Worm (Caenorhabditis elegans): ENCODE data around the gene ecps-2.

ecps-2 gene

ce11 chrIII:10407198-10407663, 35.7 kb upstream of the ecps-2 start, which contains the start of gene hat-1 (continued):
- TF ChIP-seq snpc-4 (tag; optimal IDR thresholded peaks at IDR 0.05): peak; percentile 80
- TF ChIP-seq elt-3 (tag; optimal IDR thresholded peaks at IDR 0.05): no peak
- TF ChIP-seq ztf-11 (tag; optimal IDR thresholded peaks at IDR 0.05): no peak
- peak; percentile 92 for TF ChIP-seq jun-1 (tag; optimal IDR thresholded peaks at IDR 0.05)
- TF ChIP-seq elt-1 (tag; optimal IDR thresholded peaks at IDR 0.05): peak; percentile 42
- peak; percentile 83 for TF ChIP-seq ama-1 (optimal IDR thresholded peaks at IDR 0.05)
- peak; percentile 39 for TF ChIP-seq fos-1 (tag; optimal IDR thresholded peaks at IDR 0.05)
- TF ChIP-seq unc-39 (tag; optimal IDR thresholded peaks at IDR 0.05): no peak
- TF ChIP-seq ZK546.5 (tag; optimal IDR thresholded peaks at IDR 0.05): peak; percentile 35
- no peak for TF ChIP-seq ceh-9 (tag; optimal IDR thresholded peaks at IDR 0.05)
- TF ChIP-seq tbx-2 (tag; optimal IDR thresholded peaks at IDR 0.05): peak; percentile 92
- TF ChIP-seq sea-2 (GFP tag; optimal IDR thresholded peaks at IDR 0.05): no peak
- TF ChIP-seq ztf-4 (tag; optimal IDR thresholded peaks at IDR 0.05): peak; percentile 54
- peak; percentile 56 for TF ChIP-seq daf-12 (tag; optimal IDR thresholded peaks at IDR 0.05)
- TF ChIP-seq lin-15B (tag; optimal IDR thresholded peaks at IDR 0.05): peak; percentile 98
- TF ChIP-seq skn-1 (tag; optimal IDR thresholded peaks at IDR 0.05): peak; percentile 89
- no peak for TF ChIP-seq eor-1 (tag; optimal IDR thresholded peaks at IDR 0.05)

ce11 chrIII:10415822-10416221, 27.1 kb upstream of the ecps-2 start, which contains the start of gene ymel-1:
Gene ymel-1, plus strand, starts transcription at chrIII:10416139.
- TF ChIP-seq nhr-23 (tag; optimal IDR thresholded peaks at IDR 0.05) (peak; percentile 32), lin-39 (tag; optimal IDR thresholded peaks at IDR 0.05) (peak; percentile 60), zag-1 (tag; optimal IDR thresholded peaks at IDR 0.05) (no peak), nfya-1 (tag; optimal IDR thresholded peaks at IDR 0.05; ENCODE audit: insufficient read depth) (peak; percentile 35), R02D3.7 (tag; optimal IDR thresholded peaks at IDR 0.05) (peak; percentile 11), nhr-11 (tag; optimal IDR thresholded peaks at IDR 0.05) (no peak), eor-1 (tag; optimal IDR thresholded peaks at IDR 0.05) (no peak), tbx-2 (tag; optimal IDR thresholded peaks at IDR 0.05) (no peak), nhr-28 (tag; optimal IDR thresholded peaks at IDR 0.05) (no peak), egl-27 (tag; optimal IDR thresholded peaks at IDR 0.05) (no peak), ZK546.5 (tag; optimal IDR thresholded peaks at IDR 0.05) (no peak), nhr-43 (tag; optimal IDR thresholded peaks at IDR 0.05; ENCODE audit: poor library complexity, severe bottlenecking) (no peak), nhr-25 (tag; optimal IDR thresholded peaks at IDR 0.05) (peak; percentile 19), ceh-28 (tag; optimal IDR thresholded peaks at IDR 0.05) (no peak), mml-1 (tag; optimal IDR thresholded peaks at IDR 0.05) (no peak), egl-5 (tag; optimal IDR thresholded peaks at IDR 0.05) (no peak), fkh-10 (GFP tag; optimal IDR thresholded peaks at IDR 0.05) (no peak), nhr-67 (tag; optimal IDR thresholded peaks at IDR 0.05) (no peak), lin-15B (tag; optimal IDR thresholded peaks at IDR 0.05) (peak; percentile 50), nhr-237 (tag; optimal IDR thresholded peaks at IDR 0.05) (no peak), ceh-16 (tag; optimal IDR thresholded peaks at IDR 0.05) (no peak), snpc-4 (tag; optimal IDR thresholded peaks at IDR 0.05) (no peak), aly-2 (tag; optimal IDR thresholded peaks at IDR 0.05) (peak; percentile 14), fos-1 (tag; optimal IDR thresholded peaks at IDR 0.05) (no peak), nhr-12 (tag; optimal IDR thresholded peaks at IDR 0.05) (no peak), hmg-11 (tag; optimal IDR thresholded peaks at IDR 0.05) (peak; percentile 29), fkh-2 (tag; optimal IDR thresholded peaks at IDR 0.05) (no peak), skn-1 (tag; optimal IDR thresholded peaks at IDR 0.05) (no peak), unc-62 (GFP tag; optimal IDR thresholded peaks at IDR 0.05) (no peak), nhr-77 (tag; optimal IDR thresholded peaks at IDR 0.05) (no peak), pqm-1 (tag; optimal IDR thresholded peaks at IDR 0.05) (peak; percentile 39), pha-4 (tag; optimal IDR thresholded peaks at IDR 0.05) (peak; percentile 53), ceh-9 (tag; optimal IDR thresholded peaks at IDR 0.05) (no peak), ztf-11 (tag; optimal IDR thresholded peaks at IDR 0.05) (no peak), elt-3 (tag; optimal IDR thresholded peaks at IDR 0.05) (no peak), elt-1 (tag; optimal IDR thresholded peaks at IDR 0.05) (no peak), ceh-82 (tag; optimal IDR thresholded peaks at IDR 0.05) (no peak), elt-2 (tag; optimal IDR thresholded peaks at IDR 0.05) (peak; percentile 22), lsy-12 (tag; optimal IDR thresholded peaks at IDR 0.05) (no peak), nhr-76 (tag; optimal IDR thresholded peaks at IDR 0.05) (no peak), ama-1 (optimal IDR thresholded peaks at IDR 0.05) (no peak), unc-39 (tag; optimal IDR thresholded peaks at IDR 0.05) (no peak), mdl-1 (tag; optimal IDR thresholded peaks at IDR 0.05) (no peak), sea-2 (GFP tag; optimal IDR thresholded peaks at IDR 0.05) (no peak), jun-1 (tag; optimal IDR thresholded peaks at IDR 0.05) (no peak), ztf-4 (tag; optimal IDR thresholded peaks at IDR 0.05) (no peak), daf-12 (tag; optimal IDR thresholded peaks at IDR 0.05) (no peak)
